Worm (Caenorhabditis elegans) whole organism, L2 larva: ENCODE data around the gene cec-5.

ENCODE experiments used
- ZK546.5 ChIP-seq: sonication (generic microtip); optimal IDR thresholded peaks from 2 replicates; lab custom pipeline; 2017; ENCODE audit warnings: missing biosample characterization, missing genetic modification characterization
- alr-1 ChIP-seq: fragments of 150-350 bp; optimal IDR thresholded peaks from 2 replicates; lab custom pipeline; 2014; ENCODE audit warnings: missing biosample characterization, missing genetic modification characterization
- peb-1 ChIP-seq: fragments of 150-350 bp; optimal IDR thresholded peaks from 2 replicates; lab custom pipeline; 2014; ENCODE audit warnings: missing biosample characterization, missing genetic modification characterization

DNA sequence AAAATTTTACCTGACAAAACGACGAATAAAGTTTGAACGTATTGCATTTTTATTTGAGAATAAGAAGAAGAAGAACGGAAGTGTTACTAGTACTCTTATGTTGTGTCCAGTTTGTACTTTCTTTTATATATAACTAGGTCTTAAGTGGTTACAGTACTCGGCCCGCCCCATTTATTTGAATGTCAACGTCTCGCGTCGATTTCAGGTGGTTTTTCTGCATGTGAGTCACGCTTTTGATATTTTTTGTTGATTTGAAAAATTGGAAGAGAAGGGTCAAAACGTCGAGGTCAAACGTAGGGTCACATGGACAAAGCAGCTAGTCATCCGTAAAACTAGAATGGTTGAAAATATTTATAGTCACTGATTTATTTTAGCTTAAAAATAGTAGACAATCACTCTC is 49.0 kb upstream of the cec-5 start, which contains the start of gene F45E4.5:
- TF ChIP-seq alr-1 (no peak), peb-1 (no peak), ZK546.5 (tag; lab: Kevin White, UChicago) (no peak)
